Worm (Caenorhabditis elegans): Measurements from ENCODE around the gene C18F10.2.

DNA sequence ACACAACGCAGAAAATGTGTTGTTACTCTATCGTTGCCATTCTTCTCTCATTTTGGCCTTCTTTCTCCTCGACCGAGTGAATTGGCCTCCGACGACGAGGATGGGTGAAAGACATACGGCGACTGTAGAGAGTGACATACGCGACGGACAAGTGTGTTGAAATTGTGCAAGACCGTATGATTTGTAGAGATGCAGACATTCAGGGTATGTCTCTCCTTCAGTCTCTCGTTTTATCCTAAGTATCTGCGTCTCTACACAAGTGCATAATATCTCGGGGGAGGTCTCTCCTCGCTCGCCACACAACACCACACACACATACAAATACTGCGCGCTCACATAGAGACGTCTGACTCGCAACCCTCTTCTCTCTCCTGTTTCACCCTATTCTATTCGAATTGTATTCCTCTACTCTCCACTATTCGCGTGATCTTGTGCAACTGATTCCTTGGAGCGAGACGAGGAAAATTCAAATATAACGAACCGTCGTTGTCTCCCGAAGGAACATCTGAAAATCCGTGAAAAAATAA is 7.2 kb downstream of the C18F10.2 start, which contains the start of gene hmg-1.2:
- TF ChIP-seq mec-3 (tag; optimal IDR thresholded peaks at IDR 0.05; ENCODE audit: borderline replicate concordance) (no peak), pha-4 (tag; optimal IDR thresholded peaks at IDR 0.05) (no peak), nhr-11 (tag; optimal IDR thresholded peaks at IDR 0.05) (no peak), nfya-1 (tag; optimal IDR thresholded peaks at IDR 0.05) (peak; percentile 76), pag-3 (tag; optimal IDR thresholded peaks at IDR 0.05; ENCODE audit: borderline replicate concordance) (no peak), pax-1 (tag; optimal IDR thresholded peaks at IDR 0.05) (no peak)
